Worm (Caenorhabditis elegans): ENCODE measurements around the gene C12D5.10.

DNA sequence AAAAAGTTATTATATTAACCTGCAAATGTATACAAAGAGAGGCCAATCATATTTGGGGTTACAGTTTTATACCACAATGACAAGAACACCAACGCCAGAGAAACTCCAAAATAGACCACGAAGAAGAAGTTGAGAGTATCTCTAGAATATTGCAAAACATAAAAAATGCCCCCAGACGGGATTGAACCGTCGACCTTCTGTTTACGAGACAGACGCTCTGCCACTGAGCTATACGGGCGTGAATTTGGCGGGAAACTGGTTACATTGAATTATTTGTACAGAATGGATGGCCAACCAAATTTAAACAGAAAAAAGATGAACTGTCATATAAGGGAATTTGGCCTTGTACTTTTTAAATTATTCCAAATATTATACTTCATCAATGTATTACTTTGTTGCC is 37.2 kb upstream of the C12D5.10 start:
- TF ChIP-seq ceh-34 (tag; optimal IDR thresholded peaks at IDR 0.05) (no peak), ama-1 (optimal IDR thresholded peaks at IDR 0.05) (no peak), pqm-1 (tag; optimal IDR thresholded peaks at IDR 0.05) (no peak), eyg-1 (tag; optimal IDR thresholded peaks at IDR 0.05) (no peak)
